Worm (Caenorhabditis elegans) whole organism, late embryonic: ENCODE data around the gene C29H12.2.
A peak's percentile ranks its signal among the peaks of the same experiment; 100 is the strongest.

Experiments used
- pag-3 ChIP-seq: sonication (generic microtip); optimal IDR thresholded peaks from 2 replicates; lab custom pipeline; 2016; ENCODE audit warnings: missing compliant biosample characterization, missing genetic modification characterization, borderline replicate concordance
- unc-42 ChIP-seq: sonication (generic microtip); optimal IDR thresholded peaks from 2 replicates; lab custom pipeline; 2016; ENCODE audit warnings: missing genotype, missing genetic modification characterization, missing compliant biosample characterization

Gene C29H12.2

ce11 chrII:6175027-6175426, 51.4 kb downstream of the C29H12.2 start:
- TF ChIP-seq pag-3 (no peak), unc-42 (tag; lab: Kevin White, UChicago) (peak; percentile 12)
